Worm (Caenorhabditis elegans): ENCODE results near the gene C08F11.17.
A peak's percentile ranks its signal among the peaks of the same experiment; 100 is the strongest.

- TF ChIP-seq dpl-1 (GFP tag; optimal IDR thresholded peaks at IDR 0.05) (no peak), mep-1 (tag; optimal IDR thresholded peaks at IDR 0.05) (peak; percentile 17), ama-1 (optimal IDR thresholded peaks at IDR 0.05) (no peak), ceh-63 (GFP tag; optimal IDR thresholded peaks at IDR 0.05) (no peak), hlh-4 (tag; optimal IDR thresholded peaks at IDR 0.05) (no peak), unc-130 (tag; optimal IDR thresholded peaks at IDR 0.05) (no peak), jun-1 (tag; optimal IDR thresholded peaks at IDR 0.05) (no peak), nhr-77 (tag; optimal IDR thresholded peaks at IDR 0.05) (no peak), blmp-1 (tag; optimal IDR thresholded peaks at IDR 0.05) (peak; percentile 21), unc-62 (GFP tag; optimal IDR thresholded peaks at IDR 0.05) (no peak), lin-13 (GFP tag; optimal IDR thresholded peaks at IDR 0.05) (no peak), elt-3 (tag; optimal IDR thresholded peaks at IDR 0.05) (no peak)
Measured at ce11 chrIV:13699384-13699788, 49.2 kb upstream of the C08F11.17 start.
